Fruit fly (Drosophila melanogaster) whole organism: ENCODE measurements around the gene Marcal1.

Source experiments
- CG8478 ChIP-seq: fragments of >200 bp; optimal IDR thresholded peaks from 2 replicates; lab custom pipeline; 2018; ENCODE audit warnings: inconsistent platforms
- Dll ChIP-seq: fragments of >200 bp; optimal IDR thresholded peaks from 2 replicates; lab custom pipeline; 2017
- EcR ChIP-seq, 2 experiments: fragments of >200 bp; optimal IDR thresholded peaks; 2 replicates each; lab custom pipeline; 2017; ENCODE audit warnings: missing biosample characterization in 2 of 2, missing genetic modification characterization in 2 of 2, missing genetic modification reagents in 2 of 2
- pan ChIP-seq: fragments of >200 bp; optimal IDR thresholded peaks from 2 replicates; lab custom pipeline; 2017
- psq ChIP-seq: fragments of >200 bp; optimal IDR thresholded peaks from 2 replicates; lab custom pipeline; 2017
- usp ChIP-seq: fragments of >200 bp; optimal IDR thresholded peaks from 2 replicates; lab custom pipeline; 2017; ENCODE audit warnings: missing biosample characterization, missing genetic modification characterization, mixed read lengths

Gene Marcal1

DNA sequence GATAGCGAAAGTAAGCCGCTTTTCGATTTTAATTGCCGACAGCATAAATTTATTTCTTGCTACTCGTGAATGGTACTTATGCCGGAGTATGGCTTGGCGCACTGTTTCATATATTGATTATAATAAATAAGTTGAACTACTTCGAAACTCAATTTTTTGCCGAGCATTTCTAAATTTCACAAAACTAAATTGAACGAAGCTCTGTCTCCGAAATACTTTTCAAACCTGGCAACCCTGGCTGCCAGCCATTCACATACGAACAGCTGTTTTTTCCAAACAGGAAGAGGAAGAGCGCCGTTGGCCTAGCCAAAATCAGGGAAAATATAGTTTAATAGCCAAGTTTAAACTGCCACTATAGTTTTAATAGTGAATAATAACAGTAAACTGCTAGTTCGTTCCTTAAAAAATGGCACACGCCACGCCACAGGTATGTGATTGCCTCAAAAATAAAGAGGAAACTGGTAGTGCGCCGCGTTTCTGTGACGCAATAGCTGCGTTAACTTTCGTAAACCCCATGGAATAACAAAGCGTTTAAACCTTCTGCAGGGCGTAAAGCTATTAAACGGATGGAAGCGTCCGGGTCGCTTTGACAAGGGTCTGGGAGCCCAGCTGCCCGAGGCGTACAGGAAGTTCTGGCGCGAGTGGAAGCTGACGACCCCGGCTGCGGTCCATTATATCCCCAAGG is 18.6 kb downstream of the Marcal1 start, which contains the start of gene mRpL28:
mRpL28 (plus strand) TSS at position 246 of the 685 bp plus-strand sequence.
- TF ChIP-seq CG8478 (lab: Kevin White, UChicago) (no peak), EcR (GFP tag; optimal IDR thresholded peaks at IDR 0.05; lab: Kevin White, UChicago) (no peak), usp (no peak), psq (lab: Kevin White, UChicago) (no peak), pan (lab: Kevin White, UChicago) (no peak), Dll (lab: Kevin White, UChicago) (no peak)

DNA sequence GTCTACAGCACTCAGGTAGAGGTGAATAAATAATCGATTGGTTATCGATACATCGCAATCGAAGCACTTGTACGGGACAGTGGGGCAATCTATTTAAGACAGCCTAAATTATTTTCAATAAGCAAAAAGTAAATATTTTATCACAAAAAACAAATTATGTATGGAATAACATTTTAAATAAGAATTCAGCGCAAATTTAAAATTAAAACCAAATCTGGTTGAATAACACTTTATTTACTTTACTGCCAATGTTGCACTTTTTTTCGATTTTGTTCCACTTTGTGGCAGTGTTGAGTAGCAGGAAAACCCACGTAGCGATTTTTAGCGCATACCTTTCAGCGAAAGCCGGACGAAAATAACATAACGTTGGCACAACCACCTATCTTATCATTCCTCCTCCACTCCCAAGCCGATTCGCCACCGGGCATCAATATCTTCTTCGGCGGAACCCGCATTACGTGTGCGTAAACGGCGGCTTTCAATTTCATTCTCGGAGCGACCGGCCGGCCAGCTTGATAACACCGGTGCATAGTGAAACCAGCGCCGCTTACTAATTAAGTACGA is 21.8 kb downstream of the Marcal1 start, which contains the start of the genes Gmd and CG3792:
Gmd (minus strand) TSS at position 36 of the 564 bp plus-strand sequence.
CG3792 (plus strand) TSS at position 325 of the 564 bp plus-strand sequence.
- TF ChIP-seq CG8478 (lab: Kevin White, UChicago): no peak
- no peak for TF ChIP-seq EcR (GFP tag; optimal IDR thresholded peaks at IDR 0.05; lab: Kevin White, UChicago)
- TF ChIP-seq psq (lab: Kevin White, UChicago): no peak
- TF ChIP-seq Dll (lab: Kevin White, UChicago): no peak
- no peak for TF ChIP-seq pan (lab: Kevin White, UChicago)

- TF ChIP-seq Dll (lab: Kevin White, UChicago): no peak
- no peak for TF ChIP-seq pan (lab: Kevin White, UChicago)
- no peak for TF ChIP-seq usp
- TF ChIP-seq CG8478 (lab: Kevin White, UChicago): no peak
- no peak for TF ChIP-seq psq (lab: Kevin White, UChicago)
- TF ChIP-seq EcR (GFP tag; optimal IDR thresholded peaks at IDR 0.05; lab: Kevin White, UChicago): no peak
Measured at dm6 chr2L:4979138-4979537, 23.8 kb downstream of the Marcal1 start, which contains the start of gene CG8891. TSS of gene CG8891 (minus strand) at chr2L:4979379.

DNA sequence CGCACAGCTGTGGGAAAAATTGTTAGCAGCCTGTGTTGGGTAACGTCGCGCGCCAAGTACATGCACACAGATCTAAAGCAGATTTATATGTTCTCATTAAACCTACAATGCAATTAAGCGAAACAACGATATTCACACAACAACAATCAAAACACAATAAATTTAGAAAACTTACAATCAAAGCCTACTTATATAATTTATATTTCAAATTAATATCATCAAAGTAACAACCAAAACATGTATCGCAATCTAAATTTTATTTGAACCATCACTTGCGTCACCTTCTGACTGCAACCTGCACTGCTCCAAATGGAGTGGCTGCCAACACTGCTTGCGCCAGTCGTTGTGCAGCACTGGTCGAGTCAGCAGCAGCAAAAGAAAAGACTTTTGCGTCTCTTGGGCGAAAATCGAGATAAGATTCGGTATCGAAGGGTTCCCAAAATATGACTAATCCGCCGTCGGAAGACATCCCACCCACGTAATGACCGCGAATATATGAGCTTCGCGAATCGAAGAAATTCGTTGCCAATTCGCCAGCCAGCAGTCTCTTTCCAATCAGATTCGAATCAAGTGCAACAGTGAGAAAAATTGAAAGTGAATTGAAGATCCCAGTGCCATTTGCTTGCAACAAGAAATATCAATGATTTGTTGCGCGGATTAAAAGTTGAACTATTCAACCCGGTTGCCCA is 26.1 kb downstream of the Marcal1 start, which contains the start of the genes CG8892 and CG34126:
CG8892 (minus strand) TSS at position 315 of the 689 bp plus-strand sequence.
CG34126 (plus strand) TSS at position 337 of the 689 bp plus-strand sequence.
- TF ChIP-seq psq (lab: Kevin White, UChicago) (no peak), usp (no peak), pan (lab: Kevin White, UChicago) (no peak), CG8478 (lab: Kevin White, UChicago) (no peak), Dll (lab: Kevin White, UChicago) (no peak)

- TF ChIP-seq usp (no peak), Dll (lab: Kevin White, UChicago) (no peak), EcR (GFP tag; optimal IDR thresholded peaks at IDR 0.05; lab: Kevin White, UChicago) (no peak), CG8478 (lab: Kevin White, UChicago) (no peak), pan (lab: Kevin White, UChicago) (no peak), psq (lab: Kevin White, UChicago) (no peak)
Measured at dm6 chr2L:4982098-4982646, 26.9 kb downstream of the Marcal1 start.

DNA sequence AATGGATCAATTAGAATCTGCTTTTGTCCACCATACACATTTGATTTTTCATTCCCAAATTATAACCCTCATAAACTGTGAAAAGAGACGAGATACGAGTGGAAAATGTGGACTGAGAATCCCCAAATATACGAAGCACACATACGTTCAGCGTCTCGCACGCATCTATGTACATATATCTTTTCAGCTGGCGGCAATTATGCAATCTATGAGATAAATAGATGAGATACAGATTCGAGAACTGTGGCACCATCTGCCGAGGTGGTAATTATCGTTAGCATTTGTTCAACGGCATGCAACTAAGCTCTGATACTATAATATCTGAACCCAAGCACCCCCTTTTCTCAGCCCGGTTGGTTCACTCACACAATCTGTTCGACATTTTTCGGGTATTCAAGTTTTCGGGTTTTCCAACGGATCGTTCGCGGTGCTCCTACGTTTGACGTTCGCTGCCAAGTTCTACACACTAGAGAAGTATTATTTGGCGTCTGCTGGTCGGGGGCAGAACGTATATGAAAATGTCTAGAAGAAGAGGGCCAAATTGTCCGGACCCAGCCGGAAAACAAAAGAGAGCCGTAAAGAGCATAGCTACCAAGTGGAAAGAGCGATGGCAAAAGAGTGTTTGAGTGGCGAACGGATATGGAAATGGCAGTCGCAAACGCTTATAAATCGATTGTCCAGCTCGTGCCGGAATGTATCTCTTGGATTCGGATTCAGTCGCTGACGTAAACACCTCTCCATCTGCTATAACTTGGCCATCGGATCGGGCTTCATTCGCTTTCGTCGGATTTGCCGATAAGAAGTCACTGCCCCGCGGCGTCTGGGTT is 39.9 kb downstream of the Marcal1 start:
- TF ChIP-seq Dll (lab: Kevin White, UChicago): no peak
- no peak for TF ChIP-seq psq (lab: Kevin White, UChicago)
- TF ChIP-seq pan (lab: Kevin White, UChicago): no peak
- TF ChIP-seq usp: no peak
- no peak for TF ChIP-seq CG8478 (lab: Kevin White, UChicago)
- no peak for TF ChIP-seq EcR (GFP tag; optimal IDR thresholded peaks at IDR 0.05; lab: Kevin White, UChicago)

dm6 chr2L:4995837-4996136 is 40.5 kb downstream of the Marcal1 start:
- no peak for TF ChIP-seq Dll (lab: Kevin White, UChicago)
- TF ChIP-seq psq (lab: Kevin White, UChicago): no peak
- TF ChIP-seq EcR (GFP tag; optimal IDR thresholded peaks at IDR 0.05; lab: Kevin White, UChicago): no peak
- no peak for TF ChIP-seq CG8478 (lab: Kevin White, UChicago)
- TF ChIP-seq usp: no peak
- TF ChIP-seq pan (lab: Kevin White, UChicago): no peak

DNA sequence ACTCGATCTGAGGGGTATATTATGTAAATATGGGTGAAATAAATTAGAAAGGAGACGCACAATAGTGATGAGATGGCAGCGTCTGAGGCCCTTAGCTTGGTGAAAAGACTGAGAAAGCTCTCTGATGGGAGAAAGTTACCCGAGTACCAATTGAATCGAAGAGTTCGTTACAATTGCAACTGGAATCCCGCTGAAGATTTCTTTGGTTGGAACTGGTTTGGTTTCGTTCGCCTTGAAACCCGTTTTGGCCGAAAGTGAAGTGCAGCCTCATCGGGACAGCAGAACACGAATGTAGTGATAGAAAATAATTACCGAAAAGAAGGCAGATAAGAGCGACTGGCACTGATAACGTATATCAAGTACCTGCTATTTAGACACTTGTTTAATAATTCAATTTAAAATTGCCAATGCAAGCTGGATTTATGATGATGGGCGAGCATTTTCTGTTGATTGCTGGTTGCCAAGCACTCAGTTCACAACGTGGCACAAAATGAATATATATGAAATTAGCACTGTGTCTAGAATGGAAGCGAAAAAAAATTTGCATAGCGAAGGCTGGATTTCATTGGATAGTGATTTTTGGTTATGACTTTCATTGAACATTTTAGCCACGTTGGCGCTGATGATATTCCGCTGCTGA is 41.1 kb downstream of the Marcal1 start:
- TF ChIP-seq pan (lab: Kevin White, UChicago) (no peak), psq (lab: Kevin White, UChicago) (no peak), Dll (lab: Kevin White, UChicago) (no peak), CG8478 (lab: Kevin White, UChicago) (no peak), usp (no peak), EcR (GFP tag; optimal IDR thresholded peaks at IDR 0.05; lab: Kevin White, UChicago) (no peak)

DNA sequence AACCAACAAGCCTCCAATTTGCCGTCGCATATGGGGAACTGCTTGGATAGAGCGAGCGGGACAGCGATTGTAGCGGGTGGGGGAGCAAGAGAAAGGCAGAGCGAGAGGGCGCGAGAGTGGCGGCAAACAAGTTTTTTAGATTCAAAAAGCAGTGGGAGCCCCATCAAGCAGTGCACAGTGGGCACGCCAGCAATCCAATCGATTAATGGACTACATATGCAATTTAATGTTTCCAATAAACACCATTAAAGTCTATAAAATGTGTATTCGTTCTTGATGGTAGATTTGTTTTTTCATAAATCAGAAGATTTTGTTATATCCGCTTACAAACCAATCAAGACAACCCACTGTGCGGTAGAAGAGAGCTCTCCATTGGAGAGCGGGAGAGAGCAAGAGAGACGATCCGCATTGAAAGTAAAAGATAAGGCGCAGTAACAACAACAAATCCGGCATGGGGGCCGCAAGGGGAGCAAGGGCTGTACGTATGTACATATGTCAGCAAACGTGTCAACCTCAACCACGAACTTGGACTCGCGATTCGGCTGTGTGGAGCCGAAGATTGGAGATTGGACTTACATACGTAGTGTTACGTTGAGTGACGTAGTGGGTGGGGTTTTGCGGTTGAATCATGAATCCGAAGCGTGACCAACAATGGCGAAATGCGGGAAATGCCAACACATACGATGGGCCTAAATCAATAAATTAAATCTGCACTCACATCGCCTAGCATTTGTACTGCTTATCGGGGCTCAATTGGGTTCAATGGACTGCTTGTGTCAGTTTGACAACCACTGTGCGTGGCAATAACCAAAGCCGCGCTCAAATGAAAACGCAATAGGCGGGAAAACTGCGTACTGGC is 42.3 kb downstream of the Marcal1 start:
- TF ChIP-seq CG8478 (lab: Kevin White, UChicago) (peak; percentile 64), usp (no peak), EcR (GFP tag; optimal IDR thresholded peaks at IDR 0.05; lab: Kevin White, UChicago) (peak in 1 of 2 experiments; percentile 67)
